Fruit fly (Drosophila melanogaster) whole organism, embryonic: Measurements from ENCODE around the gene inaE.

ENCODE experiments used
- B-H2 ChIP-seq: fragments of 200-800 bp; sonication (Bioruptor generic); optimal IDR thresholded peaks from 2 replicates; lab custom pipeline; 2018; ENCODE audit warnings: missing biosample characterization, mild to moderate bottlenecking, missing genetic modification characterization
- Bdp1 ChIP-seq: fragments of 200-800 bp; sonication (Bioruptor generic); optimal IDR thresholded peaks from 3 replicates; lab custom pipeline; 2016; ENCODE audit warnings: missing biosample characterization, missing genetic modification characterization
- Bteb2 ChIP-seq: fragments of 200-800 bp; sonication (Bioruptor generic); optimal IDR thresholded peaks from 2 replicates; lab custom pipeline; 2016; ENCODE audit warnings: missing biosample characterization, missing genetic modification characterization
- CG10147 ChIP-seq: fragments of 200-800 bp; sonication (Bioruptor generic); optimal IDR thresholded peaks from 2 replicates; lab custom pipeline; 2019; ENCODE audit warnings: missing biosample characterization, mild to moderate bottlenecking, missing genetic modification characterization, moderate library complexity
- CG1024 ChIP-seq: fragments of 200-800 bp; sonication (Bioruptor generic); IDR thresholded peaks from 2 replicates; pipeline ENCODE4 v1.3.6; 2022; ENCODE audit warnings: missing biosample characterization, missing genetic modification characterization
- CG11456 ChIP-seq: fragments of 200-800 bp; sonication (Bioruptor generic); IDR thresholded peaks from 3 replicates; pipeline ENCODE4 v1.3.6; 2022; ENCODE audit warnings: missing biosample characterization, missing genetic modification characterization
- CG11695 ChIP-seq: fragments of 200-800 bp; sonication (Bioruptor generic); IDR thresholded peaks from 3 replicates; pipeline ENCODE4 v1.3.6; 2022; ENCODE audit warnings: missing biosample characterization, missing genetic modification characterization
- CG11696 ChIP-seq: fragments of 200-800 bp; sonication (Bioruptor generic); IDR thresholded peaks from 2 replicates; pipeline ENCODE4 v1.3.6; 2022; ENCODE audit warnings: missing biosample characterization, missing genetic modification characterization
- CG12942 ChIP-seq: fragments of 200-800 bp; sonication (Bioruptor generic); optimal IDR thresholded peaks from 3 replicates; lab custom pipeline; 2016; ENCODE audit warnings: missing biosample characterization, missing genetic modification characterization
- CG15073 ChIP-seq: fragments of 200-800 bp; sonication (Bioruptor generic); optimal IDR thresholded peaks from 2 replicates; lab custom pipeline; 2016; ENCODE audit warnings: missing biosample characterization, missing genetic modification characterization
- CG16815 ChIP-seq: fragments of 200-800 bp; sonication (Bioruptor generic); optimal IDR thresholded peaks from 3 replicates; lab custom pipeline; 2017; ENCODE audit warnings: missing biosample characterization, mild to moderate bottlenecking, missing genetic modification characterization
- CG18262 ChIP-seq: fragments of 200-800 bp; optimal IDR thresholded peaks from 3 replicates; lab custom pipeline; 2019; ENCODE audit warnings: missing biosample characterization, mild to moderate bottlenecking, missing genetic modification characterization, moderate library complexity
- CG2116 ChIP-seq: fragments of 200-800 bp; sonication (Bioruptor generic); optimal IDR thresholded peaks from 3 replicates; lab custom pipeline; 2018; ENCODE audit warnings: missing biosample characterization, mild to moderate bottlenecking, missing genetic modification characterization
- CG4820 ChIP-seq: fragments of 200-800 bp; sonication (Bioruptor generic); optimal IDR thresholded peaks from 3 replicates; lab custom pipeline; 2016; ENCODE audit warnings: missing biosample characterization, missing genetic modification characterization
- CG6272 ChIP-seq: fragments of 200-800 bp; sonication (Bioruptor generic); IDR thresholded peaks from 2 replicates; pipeline ENCODE4 v1.3.6; 2022; ENCODE audit warnings: missing biosample characterization, missing genetic modification characterization
- CG6791 ChIP-seq: fragments of 200-800 bp; sonication (Bioruptor generic); IDR thresholded peaks from 3 replicates; pipeline ENCODE4 v1.3.6; 2022; ENCODE audit warnings: missing biosample characterization, missing genetic modification characterization; ENCODE audit not compliant: partially characterized antibody
- CG7372 ChIP-seq: fragments of 200-800 bp; sonication (Bioruptor generic); IDR thresholded peaks from 2 replicates; pipeline ENCODE4 v1.3.6; 2022; ENCODE audit warnings: missing biosample characterization, missing genetic modification characterization
- CG9817 ChIP-seq: fragments of 200-800 bp; sonication (Bioruptor generic); optimal IDR thresholded peaks from 2 replicates; lab custom pipeline; 2018; ENCODE audit warnings: missing biosample characterization, mild to moderate bottlenecking, missing genetic modification characterization, moderate library complexity
- D19B ChIP-seq: fragments of 200-800 bp; sonication (Bioruptor generic); optimal IDR thresholded peaks from 2 replicates; lab custom pipeline; 2017; ENCODE audit warnings: missing biosample characterization, mild to moderate bottlenecking, missing genetic modification characterization
- H2.0 ChIP-seq: fragments of 200-800 bp; sonication (Bioruptor generic); IDR thresholded peaks from 2 replicates; pipeline ENCODE4 v1.3.6; 2022; ENCODE audit warnings: missing biosample characterization, missing genetic modification characterization
- HLH4C ChIP-seq: fragments of 200-800 bp; sonication (Bioruptor generic); IDR thresholded peaks from 3 replicates; pipeline ENCODE4 v1.3.6; 2022; ENCODE audit warnings: missing biosample characterization, missing genetic modification characterization; ENCODE audit not compliant: partially characterized antibody
- Lhr ChIP-seq: fragments of 200-800 bp; sonication (Bioruptor generic); optimal IDR thresholded peaks from 3 replicates; lab custom pipeline; 2017; ENCODE audit warnings: mild to moderate bottlenecking, missing biosample characterization, missing genetic modification reagents, missing genetic modification characterization
- Mad ChIP-seq: fragments of 200-800 bp; sonication (Bioruptor generic); optimal IDR thresholded peaks from 2 replicates; lab custom pipeline; 2016; ENCODE audit warnings: missing biosample characterization, missing genetic modification characterization
- Nf-YC ChIP-seq: fragments of 200-800 bp; optimal IDR thresholded peaks from 3 replicates; lab custom pipeline; 2019; ENCODE audit warnings: missing biosample characterization, mild to moderate bottlenecking, missing genetic modification characterization, moderate library complexity
- Oli ChIP-seq: fragments of 200-800 bp; sonication (Bioruptor generic); optimal IDR thresholded peaks from 2 replicates; lab custom pipeline; 2018; ENCODE audit warnings: missing biosample characterization, mild to moderate bottlenecking, missing genetic modification characterization, moderate library complexity
- Optix ChIP-seq: fragments of 200-800 bp; sonication (Bioruptor generic); IDR thresholded peaks from 3 replicates; pipeline ENCODE4 v1.3.6; 2022; ENCODE audit warnings: missing biosample characterization, missing genetic modification characterization
- Side ChIP-seq: fragments of 200-800 bp; sonication (Bioruptor generic); optimal IDR thresholded peaks from 2 replicates; lab custom pipeline; 2016; ENCODE audit warnings: missing biosample characterization, missing genetic modification characterization
- Sox100B ChIP-seq: fragments of 200-800 bp; sonication (Bioruptor generic); optimal IDR thresholded peaks from 3 replicates; lab custom pipeline; 2018; ENCODE audit warnings: missing biosample characterization, mild to moderate bottlenecking, missing genetic modification characterization
- ase ChIP-seq: fragments of 200-800 bp; sonication (Bioruptor generic); IDR thresholded peaks from 3 replicates; pipeline ENCODE4 v1.3.6; 2022; ENCODE audit warnings: missing biosample characterization, missing genetic modification characterization
- ato ChIP-seq: fragments of 200-800 bp; sonication (Bioruptor generic); IDR thresholded peaks from 2 replicates; pipeline ENCODE4 v1.3.6; 2022; ENCODE audit warnings: missing biosample characterization, missing genetic modification characterization; ENCODE audit not compliant: partially characterized antibody
- az2 ChIP-seq: fragments of 200-800 bp; sonication (Bioruptor generic); optimal IDR thresholded peaks from 3 replicates; lab custom pipeline; 2016; ENCODE audit warnings: missing biosample characterization, missing genetic modification characterization
- bsh ChIP-seq, 2 experiments: fragments of 200-800 bp; sonication (Bioruptor generic); optimal IDR thresholded peaks; 2 replicates each; lab custom pipeline; 2017 to 2018; ENCODE audit warnings: mild to moderate bottlenecking in 2 of 2, missing biosample characterization in 2 of 2, missing genetic modification characterization in 2 of 2, moderate library complexity in 1 of 2
- crol ChIP-seq: fragments of 200-800 bp; sonication (Bioruptor generic); IDR thresholded peaks from 2 replicates; pipeline ENCODE4 v1.3.6; 2022; ENCODE audit warnings: missing biosample characterization, missing genetic modification characterization
- cwo ChIP-seq: fragments of 200-800 bp; sonication (Bioruptor generic); optimal IDR thresholded peaks from 3 replicates; lab custom pipeline; 2017; ENCODE audit warnings: missing biosample characterization, missing genetic modification characterization, mild to moderate bottlenecking, moderate library complexity, missing genetic modification reagents
- exex ChIP-seq: fragments of 200-800 bp; sonication (Bioruptor generic); optimal IDR thresholded peaks from 4 replicates; lab custom pipeline; 2018; ENCODE audit warnings: missing biosample characterization, mild to moderate bottlenecking, missing genetic modification characterization, moderate library complexity
- fd96Cb ChIP-seq: fragments of 200-800 bp; sonication (Bioruptor generic); optimal IDR thresholded peaks from 2 replicates; lab custom pipeline; 2018; ENCODE audit warnings: missing biosample characterization, mild to moderate bottlenecking, missing genetic modification characterization, moderate library complexity
- gce ChIP-seq: fragments of 200-800 bp; sonication (Bioruptor generic); IDR thresholded peaks from 3 replicates; pipeline ENCODE4 v1.3.6; 2022; ENCODE audit warnings: missing biosample characterization, missing genetic modification characterization
- grn ChIP-seq: fragments of 200-800 bp; sonication (Bioruptor generic); optimal IDR thresholded peaks from 3 replicates; lab custom pipeline; 2017; ENCODE audit warnings: missing biosample characterization, missing genetic modification characterization
- hth ChIP-seq: fragments of >200 bp; optimal IDR thresholded peaks from 2 replicates; lab custom pipeline; 2017; ENCODE audit warnings: inconsistent platforms
- jing ChIP-seq: fragments of 200-800 bp; sonication (Bioruptor generic); optimal IDR thresholded peaks from 2 replicates; lab custom pipeline; 2018; ENCODE audit warnings: missing biosample characterization, mild to moderate bottlenecking, missing genetic modification characterization
- mirr ChIP-seq: fragments of 200-800 bp; sonication (Bioruptor generic); optimal IDR thresholded peaks from 3 replicates; lab custom pipeline; 2018; ENCODE audit warnings: missing biosample characterization, mild to moderate bottlenecking, missing genetic modification characterization
- org-1 ChIP-seq: fragments of 200-800 bp; sonication (Bioruptor generic); optimal IDR thresholded peaks from 2 replicates; lab custom pipeline; 2017; ENCODE audit warnings: missing biosample characterization, missing genetic modification characterization
- otp ChIP-seq: fragments of 200-800 bp; sonication (Bioruptor generic); IDR thresholded peaks from 3 replicates; pipeline ENCODE4, ENCODE4 v1.3.6; 2022; ENCODE audit warnings: missing biosample characterization, missing genetic modification characterization
- pan ChIP-seq, 4 experiments: fragments of >200 bp in 3 of 4; fragments of 200-800 bp in 1 of 4; sonication (Bioruptor generic) in 1 of 4; optimal IDR thresholded peaks in 3 of 4; IDR thresholded peaks in 1 of 4; 2 replicates each; pipeline versions ENCODE4 v1.3.6 to Lab custom; 2017 to 2022; ENCODE audit warnings: missing biosample characterization in 2 of 4, missing genetic modification characterization in 2 of 4, mixed read lengths in 1 of 4
- prd ChIP-seq, 3 experiments: fragments of >200 bp in 2 of 3; fragments of 200-800 bp in 1 of 3; sonication (Bioruptor generic) in 1 of 3; optimal IDR thresholded peaks in 2 of 3; IDR thresholded peaks in 1 of 3; 2 replicates in 2 of 3; 3 replicates in 1 of 3; pipeline versions ENCODE4 v1.3.6 to Lab custom; 2017 to 2022; ENCODE audit warnings: missing biosample characterization in 1 of 3, missing genetic modification characterization in 1 of 3
- shn ChIP-seq: fragments of 200-800 bp; sonication (Bioruptor generic); optimal IDR thresholded peaks from 3 replicates; lab custom pipeline; 2016; ENCODE audit warnings: missing biosample characterization, missing genetic modification characterization
- slou ChIP-seq: fragments of 200-800 bp; sonication (Bioruptor generic); optimal IDR thresholded peaks from 3 replicates; lab custom pipeline; 2016; ENCODE audit warnings: missing biosample characterization, missing genetic modification characterization
- sug ChIP-seq: fragments of 200-800 bp; optimal IDR thresholded peaks from 2 replicates; lab custom pipeline; 2019; ENCODE audit warnings: missing biosample characterization, mild to moderate bottlenecking, missing genetic modification characterization, moderate library complexity
- tap ChIP-seq: fragments of 200-800 bp; optimal IDR thresholded peaks from 3 replicates; lab custom pipeline; 2019; ENCODE audit warnings: missing biosample characterization, mild to moderate bottlenecking, missing genetic modification characterization, moderate library complexity

The inaE gene

DNA sequence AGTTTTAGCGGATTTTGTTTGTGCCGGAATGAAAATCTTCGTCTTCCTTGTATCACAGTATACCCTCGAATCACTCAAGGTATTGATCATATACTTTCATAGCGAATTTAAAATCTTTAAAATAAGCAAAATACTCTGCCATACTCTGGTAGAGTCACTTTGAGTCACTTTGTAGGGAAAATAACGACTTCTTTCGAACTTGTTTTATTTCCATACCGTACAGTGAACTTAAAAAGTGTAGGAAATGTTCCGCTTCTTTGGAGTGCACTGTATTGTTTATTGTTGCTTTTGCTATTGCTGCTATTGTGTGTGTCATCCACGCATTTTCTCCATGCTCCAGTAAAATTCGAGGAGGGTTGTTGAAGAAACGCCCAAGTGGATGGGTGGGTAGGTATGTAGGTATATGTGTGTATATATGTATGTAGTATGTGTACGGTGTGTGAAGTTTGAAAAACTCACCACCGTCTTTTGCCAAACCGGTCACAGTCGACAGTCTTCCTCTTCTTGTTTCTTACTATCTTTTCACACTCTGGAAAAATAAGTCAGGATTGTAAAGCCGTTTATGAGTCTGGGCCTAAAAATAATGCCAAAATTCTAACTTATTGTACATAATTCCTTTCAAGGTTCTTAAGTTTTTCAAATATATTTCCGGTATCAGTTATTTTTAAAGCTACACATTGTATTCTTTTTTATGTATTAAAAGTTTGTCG is 5.6 kb downstream of the inaE start (continued):
- 0 out of 3 replicates have a peak, but pooled peaks have one; percentile 10 for TF ChIP-seq Optix (GFP tag; lab: Robert Waterston, UW)
- no peak for TF ChIP-seq Bteb2 (GFP tag; lab: Kevin White, UChicago)
- TF ChIP-seq ase, result no peak
- peak; percentile 58 for TF ChIP-seq Oli (tag; lab: Kevin White, UChicago)
- no peak for TF ChIP-seq shn (GFP tag; lab: Kevin White, UChicago)
- TF ChIP-seq otp, result no peak
- no peak for TF ChIP-seq HLH4C
- TF ChIP-seq CG12942 (GFP tag; lab: Kevin White, UChicago), result no peak
- TF ChIP-seq tap (tag; lab: Kevin White, UChicago), result peak; percentile 2
- TF ChIP-seq CG9817 (tag; lab: Kevin White, UChicago), result peak; percentile 17
- TF ChIP-seq Nf-YC (tag; lab: Kevin White, UChicago), result peak; percentile 28
- TF ChIP-seq gce, result no peak
- no peak for TF ChIP-seq mirr (GFP tag; lab: Kevin White, UChicago)
- TF ChIP-seq CG1024, result no peak
- no peak for TF ChIP-seq Mad (GFP tag; lab: Kevin White, UChicago)
- TF ChIP-seq CG11695 (GFP tag; lab: Robert Waterston, UW), result peak; percentile 31; the same call in 1 of the 3 replicates
- TF ChIP-seq hth (lab: Kevin White, UChicago), result no peak
- no peak for TF ChIP-seq exex (tag; lab: Kevin White, UChicago)
- no peak for TF ChIP-seq crol (GFP tag; lab: Robert Waterston, UW)
- TF ChIP-seq CG15073 (GFP tag; lab: Kevin White, UChicago), result no peak
- no peak for TF ChIP-seq cwo (GFP tag; lab: Kevin White, UChicago)
- no peak for TF ChIP-seq slou (GFP tag; lab: Kevin White, UChicago)
- peak; percentile 17 for TF ChIP-seq CG10147 (GFP tag; lab: Kevin White, UChicago)
- peak; percentile 15 for TF ChIP-seq az2 (GFP tag; lab: Kevin White, UChicago)
- no peak for TF ChIP-seq B-H2 (GFP tag; lab: Kevin White, UChicago)
- TF ChIP-seq CG4820 (GFP tag; lab: Kevin White, UChicago), result no peak
- no peak for TF ChIP-seq CG6791 (GFP tag; lab: Robert Waterston, UW)
- peak in 1 of 2 experiments; percentile 59 for TF ChIP-seq bsh (GFP tag; optimal IDR thresholded peaks at IDR 0.05; lab: Kevin White, UChicago)
- TF ChIP-seq prd (optimal IDR thresholded peaks at IDR 0.05; lab: Kevin White, UChicago), result no peak
- no peak; the same call in 2 of the 3 replicates for TF ChIP-seq prd (GFP tag; IDR thresholded peaks at IDR 0.05; lab: Robert Waterston, UW)
- TF ChIP-seq CG7372 (GFP tag; lab: Robert Waterston, UW), result 0 out of 2 replicates have a peak, but pooled peaks have one; percentile 12
- no peak for TF ChIP-seq pan (optimal IDR thresholded peaks at IDR 0.05; lab: Kevin White, UChicago)
- TF ChIP-seq pan (GFP tag; optimal IDR thresholded peaks at IDR 0.05 in 1 of 2, IDR thresholded peaks at IDR 0.05 in 1 of 2), result peak in 1 of 2 experiments; percentile 53
- TF ChIP-seq fd96Cb (tag; lab: Kevin White, UChicago), result peak; percentile 25
- TF ChIP-seq sug (tag; lab: Kevin White, UChicago), result peak; percentile 20
- TF ChIP-seq ato (GFP tag; lab: Robert Waterston, UW), result no peak
- no peak for TF ChIP-seq Sox100B (GFP tag; lab: Kevin White, UChicago)
- TF ChIP-seq D19B (GFP tag; lab: Kevin White, UChicago), result peak; percentile 29
- TF ChIP-seq CG11696 (GFP tag; lab: Robert Waterston, UW), result no peak
- TF ChIP-seq jing, result no peak
- TF ChIP-seq grn (GFP tag; lab: Kevin White, UChicago), result no peak
- no peak for TF ChIP-seq CG2116 (GFP tag; lab: Kevin White, UChicago)
- no peak for TF ChIP-seq Bdp1
- TF ChIP-seq org-1, result peak; percentile 16
- no peak for TF ChIP-seq CG11456 (GFP tag; lab: Robert Waterston, UW)
- TF ChIP-seq Side (GFP tag; lab: Kevin White, UChicago), result peak; percentile 42
- no peak for TF ChIP-seq CG6272
- TF ChIP-seq Lhr (GFP tag; lab: Kevin White, UChicago), result no peak
- TF ChIP-seq H2.0 (GFP tag; lab: Robert Waterston, UW), result no peak
- TF ChIP-seq CG16815 (GFP tag; lab: Kevin White, UChicago), result no peak
- TF ChIP-seq CG18262 (tag; lab: Kevin White, UChicago), result peak; percentile 39
